Fruit fly (Drosophila melanogaster) whole organism, embryonic: Measurements from ENCODE around the gene CG32052.
A peak's percentile ranks its signal among the peaks of the same experiment; 100 is the strongest.

Experiments
- B-H1 ChIP-seq: fragments of 200-800 bp; sonication (Bioruptor generic); IDR thresholded peaks from 3 replicates; pipeline ENCODE4 v1.3.6; 2022; ENCODE audit warnings: missing biosample characterization, missing genetic modification characterization
- B-H2 ChIP-seq: fragments of 200-800 bp; sonication (Bioruptor generic); optimal IDR thresholded peaks from 2 replicates; lab custom pipeline; 2018; ENCODE audit warnings: missing biosample characterization, mild to moderate bottlenecking, missing genetic modification characterization
- C15 ChIP-seq: fragments of 200-800 bp; sonication (Bioruptor generic); IDR thresholded peaks from 3 replicates; pipeline ENCODE4 v1.3.6; 2022; ENCODE audit warnings: missing biosample characterization, missing genetic modification characterization
- CG10147 ChIP-seq: fragments of 200-800 bp; sonication (Bioruptor generic); optimal IDR thresholded peaks from 2 replicates; lab custom pipeline; 2019; ENCODE audit warnings: missing biosample characterization, mild to moderate bottlenecking, missing genetic modification characterization, moderate library complexity
- CG1024 ChIP-seq: fragments of 200-800 bp; sonication (Bioruptor generic); IDR thresholded peaks from 2 replicates; pipeline ENCODE4 v1.3.6; 2022; ENCODE audit warnings: missing biosample characterization, missing genetic modification characterization
- CG10565 ChIP-seq: fragments of 200-800 bp; sonication (Bioruptor generic); optimal IDR thresholded peaks from 3 replicates; lab custom pipeline; 2016; ENCODE audit warnings: missing biosample characterization, mild to moderate bottlenecking, missing genetic modification characterization
- CG11085 ChIP-seq: fragments of 200-800 bp; sonication (Bioruptor generic); IDR thresholded peaks from 2 replicates; pipeline ENCODE4 v1.3.6; 2022; ENCODE audit warnings: missing biosample characterization, missing genetic modification characterization
- CG11695 ChIP-seq: fragments of 200-800 bp; sonication (Bioruptor generic); IDR thresholded peaks from 3 replicates; pipeline ENCODE4 v1.3.6; 2022; ENCODE audit warnings: missing biosample characterization, missing genetic modification characterization
- CG14050 ChIP-seq: fragments of 200-800 bp; sonication (Bioruptor generic); IDR thresholded peaks from 3 replicates; pipeline ENCODE4 v1.3.6; 2022; ENCODE audit warnings: missing biosample characterization, missing genetic modification characterization
- CG17361 ChIP-seq: fragments of 200-800 bp; sonication (Bioruptor generic); IDR thresholded peaks from 3 replicates; pipeline ENCODE4 v1.3.6; 2022; ENCODE audit warnings: missing biosample characterization, missing genetic modification characterization
- CG18476 ChIP-seq: fragments of 200-800 bp; sonication (Bioruptor generic); optimal IDR thresholded peaks from 2 replicates; lab custom pipeline; 2016; ENCODE audit warnings: missing biosample characterization, mild to moderate bottlenecking, missing genetic modification characterization
- CG3065 ChIP-seq: fragments of 200-800 bp; sonication (Bioruptor generic); optimal IDR thresholded peaks from 2 replicates; lab custom pipeline; 2016; ENCODE audit warnings: missing biosample characterization, missing genetic modification characterization
- CG33213 ChIP-seq: fragments of 200-800 bp; sonication (Bioruptor generic); optimal IDR thresholded peaks from 3 replicates; lab custom pipeline; 2016; ENCODE audit warnings: missing biosample characterization, missing genetic modification characterization
- CG34376 ChIP-seq: fragments of 200-800 bp; sonication (Bioruptor generic); optimal IDR thresholded peaks from 2 replicates; lab custom pipeline; 2018; ENCODE audit warnings: missing biosample characterization, mild to moderate bottlenecking, missing genetic modification characterization
- CG3995 ChIP-seq: fragments of 200-800 bp; sonication (Bioruptor generic); optimal IDR thresholded peaks from 3 replicates; lab custom pipeline; 2016; ENCODE audit warnings: missing biosample characterization, missing genetic modification characterization
- CG4404 ChIP-seq: fragments of 200-800 bp; sonication (Bioruptor generic); IDR thresholded peaks from 2 replicates; pipeline ENCODE4 v1.3.6; 2022; ENCODE audit warnings: missing biosample characterization, missing genetic modification characterization
- CG5953 ChIP-seq: fragments of 200-800 bp; sonication (Bioruptor generic); IDR thresholded peaks from 2 replicates; pipeline ENCODE4 v1.3.6; 2022; ENCODE audit warnings: missing biosample characterization, missing genetic modification characterization
- CG6683 ChIP-seq: fragments of 200-800 bp; sonication (Bioruptor generic); optimal IDR thresholded peaks from 2 replicates; lab custom pipeline; 2017; ENCODE audit warnings: missing biosample characterization, mild to moderate bottlenecking, missing genetic modification characterization, missing genetic modification reagents
- CG6813 ChIP-seq: fragments of 200-800 bp; sonication (Bioruptor generic); optimal IDR thresholded peaks from 2 replicates; lab custom pipeline; 2017; ENCODE audit warnings: missing biosample characterization, missing genetic modification characterization, mild to moderate bottlenecking, moderate library complexity, missing genetic modification reagents
- CG7556 ChIP-seq: fragments of 200-800 bp; sonication (Bioruptor generic); optimal IDR thresholded peaks from 2 replicates; lab custom pipeline; 2017; ENCODE audit warnings: missing biosample characterization, mild to moderate bottlenecking, missing genetic modification characterization
- CG9437 ChIP-seq: fragments of 200-800 bp; sonication (Bioruptor generic); optimal IDR thresholded peaks from 2 replicates; lab custom pipeline; 2018; ENCODE audit warnings: missing biosample characterization, mild to moderate bottlenecking, missing genetic modification characterization
- CoRest ChIP-seq: fragments of 200-800 bp; sonication (Bioruptor generic); optimal IDR thresholded peaks from 3 replicates; lab custom pipeline; 2018; ENCODE audit warnings: missing biosample characterization, mild to moderate bottlenecking, missing genetic modification characterization, moderate library complexity
- HLH3B ChIP-seq: fragments of 200-800 bp; sonication (Bioruptor generic); IDR thresholded peaks from 2 replicates; pipeline ENCODE4 v1.3.6; 2022; ENCODE audit warnings: missing biosample characterization, missing genetic modification characterization
- Hsf ChIP-seq: fragments of 200-800 bp; sonication (Bioruptor generic); optimal IDR thresholded peaks from 3 replicates; lab custom pipeline; 2016; ENCODE audit warnings: missing biosample characterization, missing genetic modification characterization
- Jarid2 ChIP-seq: fragments of 200-800 bp; sonication (Bioruptor generic); optimal IDR thresholded peaks from 3 replicates; lab custom pipeline; 2017; ENCODE audit warnings: mild to moderate bottlenecking, missing biosample characterization, missing genetic modification reagents, missing genetic modification characterization
- Lhr ChIP-seq: fragments of 200-800 bp; sonication (Bioruptor generic); optimal IDR thresholded peaks from 3 replicates; lab custom pipeline; 2017; ENCODE audit warnings: mild to moderate bottlenecking, missing biosample characterization, missing genetic modification reagents, missing genetic modification characterization
- Med ChIP-seq: fragments of 200-800 bp; sonication (Bioruptor generic); peaks from one replicate; lab custom pipeline; 2016; ENCODE audit warnings: missing biosample characterization, missing genetic modification characterization, mild to moderate bottlenecking, inconsistent platforms, moderate library complexity
- NfI ChIP-seq: fragments of 200-800 bp; sonication (Bioruptor generic); optimal IDR thresholded peaks from 3 replicates; lab custom pipeline; 2018; ENCODE audit warnings: missing biosample characterization, mild to moderate bottlenecking, missing genetic modification characterization, moderate library complexity
- YL-1 ChIP-seq: fragments of 200-800 bp; sonication (Bioruptor generic); optimal IDR thresholded peaks from 3 replicates; lab custom pipeline; 2017; ENCODE audit warnings: missing biosample characterization, mild to moderate bottlenecking, missing genetic modification characterization
- ap ChIP-seq: fragments of 200-800 bp; sonication (Bioruptor generic); IDR thresholded peaks from 2 replicates; pipeline ENCODE4 v1.3.6; 2022; ENCODE audit warnings: missing biosample characterization, missing genetic modification characterization
- cato ChIP-seq: fragments of 200-800 bp; sonication (Bioruptor generic); optimal IDR thresholded peaks from 2 replicates; lab custom pipeline; 2016; ENCODE audit warnings: missing biosample characterization, missing genetic modification characterization, borderline replicate concordance
- croc ChIP-seq: fragments of 200-800 bp; sonication (Bioruptor generic); conservative IDR thresholded peaks from 3 replicates; pipeline ENCODE4 v1.3.6; 2022; ENCODE audit warnings: missing biosample characterization, missing genetic modification characterization
- cwo ChIP-seq: fragments of 200-800 bp; sonication (Bioruptor generic); optimal IDR thresholded peaks from 3 replicates; lab custom pipeline; 2017; ENCODE audit warnings: missing biosample characterization, missing genetic modification characterization, mild to moderate bottlenecking, moderate library complexity, missing genetic modification reagents
- dmrt99B ChIP-seq: fragments of 200-800 bp; sonication (Bioruptor generic); optimal IDR thresholded peaks from 2 replicates; lab custom pipeline; 2018; ENCODE audit warnings: missing biosample characterization, mild to moderate bottlenecking, missing genetic modification characterization, moderate library complexity
- dpn ChIP-seq, 2 experiments: fragments of 200-800 bp; sonication (Bioruptor generic); optimal IDR thresholded peaks; 3 replicates each; lab custom pipeline; 2016; ENCODE audit warnings: missing biosample characterization in 2 of 2, missing genetic modification characterization in 2 of 2
- gem ChIP-seq: fragments of 200-800 bp; sonication (Bioruptor generic); optimal IDR thresholded peaks from 2 replicates; lab custom pipeline; 2019; ENCODE audit warnings: missing biosample characterization, mild to moderate bottlenecking, missing genetic modification characterization, moderate library complexity
- ham ChIP-seq: fragments of 200-800 bp; sonication (Bioruptor generic); IDR thresholded peaks from 2 replicates; pipeline ENCODE4 v1.3.6; 2022; ENCODE audit warnings: missing biosample characterization, missing genetic modification characterization
- her ChIP-seq: fragments of 200-800 bp; sonication (Bioruptor generic); optimal IDR thresholded peaks from 2 replicates; lab custom pipeline; 2016; ENCODE audit warnings: missing biosample characterization, missing genetic modification characterization
- jigr1 ChIP-seq: fragments of 200-800 bp; sonication (Bioruptor generic); IDR thresholded peaks from 3 replicates; pipeline ENCODE4 v1.3.6; 2022; ENCODE audit warnings: missing biosample characterization, missing genetic modification characterization
- jumu ChIP-seq: fragments of 200-800 bp; sonication (Bioruptor generic); optimal IDR thresholded peaks from 3 replicates; lab custom pipeline; 2016; ENCODE audit warnings: missing biosample characterization, missing genetic modification characterization
- kah ChIP-seq: fragments of 200-800 bp; sonication (Bioruptor generic); optimal IDR thresholded peaks from 2 replicates; lab custom pipeline; 2018; ENCODE audit warnings: missing biosample characterization, mild to moderate bottlenecking, missing genetic modification characterization
- nmo ChIP-seq: fragments of 200-800 bp; sonication (Bioruptor generic); optimal IDR thresholded peaks from 2 replicates; lab custom pipeline; 2018; ENCODE audit warnings: missing biosample characterization, mild to moderate bottlenecking, missing genetic modification characterization, moderate library complexity
- sc ChIP-seq, 3 experiments: fragments of >200 bp in 2 of 3; fragments of 200-800 bp in 1 of 3; sonication (Bioruptor generic) in 1 of 3; optimal IDR thresholded peaks; 2 replicates in 2 of 3; 3 replicates in 1 of 3; lab custom pipeline; 2017; ENCODE audit warnings: mild to moderate bottlenecking in 1 of 3, missing biosample characterization in 1 of 3, missing genetic modification characterization in 1 of 3, missing genetic modification reagents in 1 of 3
- slou ChIP-seq: fragments of 200-800 bp; sonication (Bioruptor generic); optimal IDR thresholded peaks from 3 replicates; lab custom pipeline; 2016; ENCODE audit warnings: missing biosample characterization, missing genetic modification characterization
- sqz ChIP-seq: fragments of 200-800 bp; sonication (Bioruptor generic); optimal IDR thresholded peaks from 3 replicates; lab custom pipeline; 2018; ENCODE audit warnings: missing biosample characterization, mild to moderate bottlenecking, missing genetic modification characterization
- sr ChIP-seq: fragments of 200-800 bp; sonication (Bioruptor generic); IDR thresholded peaks from 3 replicates; pipeline ENCODE4 v1.3.6; 2022; ENCODE audit warnings: missing biosample characterization, missing genetic modification characterization
- toy ChIP-seq: fragments of 200-800 bp; sonication (Bioruptor generic); IDR thresholded peaks from 2 replicates; pipeline ENCODE4 v1.3.6; 2022; ENCODE audit warnings: missing biosample characterization, missing genetic modification characterization
- ttk ChIP-seq: fragments of 200-800 bp; sonication (Bioruptor generic); IDR thresholded peaks from 2 replicates; pipeline ENCODE4 v2.1.2; 2022; ENCODE audit warnings: missing biosample characterization, missing genetic modification characterization
- twi ChIP-seq: fragments of 200-800 bp; optimal IDR thresholded peaks from 2 replicates; lab custom pipeline; 2019; ENCODE audit warnings: missing biosample characterization, mild to moderate bottlenecking, missing genetic modification characterization, moderate library complexity

The CG32052 gene

dm6 chr3L:9855784-9856426, 69.1 kb downstream of the CG32052 start (continued):
- TF ChIP-seq sqz (GFP tag; lab: Kevin White, UChicago) (peak; percentile 93), Hsf (GFP tag; lab: Kevin White, UChicago) (peak; percentile 97), CG9437 (GFP tag; lab: Kevin White, UChicago) (peak; percentile 86), jumu (GFP tag; lab: Kevin White, UChicago) (peak; percentile 98), Med (GFP tag; lab: Kevin White, UChicago) (peak; percentile 99), dmrt99B (tag; lab: Kevin White, UChicago) (peak; percentile 98), B-H1 (GFP tag; lab: Robert Waterston, UW) (peak; percentile 93), ap (GFP tag; lab: Robert Waterston, UW) (peak; percentile 96), CG1024 (GFP tag; lab: Robert Waterston, UW) (peak; percentile 93), CG18476 (peak; percentile 97), slou (GFP tag; lab: Kevin White, UChicago) (peak; percentile 90), CG33213 (GFP tag; lab: Kevin White, UChicago) (peak; percentile 96), CG10147 (GFP tag; lab: Kevin White, UChicago) (peak; percentile 94), CG10565 (GFP tag; lab: Kevin White, UChicago) (peak; percentile 96), cwo (peak; percentile 90), NfI (peak; percentile 89), CG34376 (GFP tag; lab: Kevin White, UChicago) (peak; percentile 78), ham (GFP tag; lab: Robert Waterston, UW) (peak; percentile 76), CG7556 (GFP tag; lab: Kevin White, UChicago) (peak; percentile 94), CG17361 (GFP tag; lab: Robert Waterston, UW) (peak; percentile 85), CG11085 (GFP tag; lab: Robert Waterston, UW) (peak; percentile 90), CG6683 (GFP tag; lab: Kevin White, UChicago) (peak; percentile 87), nmo (GFP tag; lab: Kevin White, UChicago) (peak; percentile 98), CG3995 (GFP tag; lab: Kevin White, UChicago) (peak; percentile 69), C15 (GFP tag; lab: Robert Waterston, UW) (peak; percentile 86; the same call in 2 of the 3 replicates), CoRest (tag; lab: Kevin White, UChicago) (peak; percentile 97), cato (GFP tag; lab: Kevin White, UChicago) (peak; percentile 95), dpn (GFP tag; optimal IDR thresholded peaks at IDR 0.05; lab: Kevin White, UChicago) (peak; percentile 96), ttk (GFP tag; lab: Robert Waterston, UW) (peak; percentile 97), kah (GFP tag; lab: Kevin White, UChicago) (peak; percentile 91), CG14050 (GFP tag; lab: Robert Waterston, UW) (peak; percentile 93), gem (tag; lab: Kevin White, UChicago) (peak; percentile 98), croc (GFP tag; lab: Robert Waterston, UW) (peak; percentile 99), CG11695 (GFP tag; lab: Robert Waterston, UW) (peak; percentile 95), jigr1 (GFP tag; lab: Robert Waterston, UW) (peak; percentile 94), Jarid2 (GFP tag; lab: Kevin White, UChicago) (peak; percentile 86), sc (optimal IDR thresholded peaks at IDR 0.05; lab: Kevin White, UChicago) (no peak), sc (GFP tag; optimal IDR thresholded peaks at IDR 0.05; lab: Kevin White, UChicago) (peak; percentile 98), twi (tag; lab: Kevin White, UChicago) (peak; percentile 100), CG4404 (peak; percentile 99), Lhr (GFP tag; lab: Kevin White, UChicago) (peak; percentile 93), toy (GFP tag; lab: Robert Waterston, UW) (peak; percentile 84), sr (GFP tag; lab: Robert Waterston, UW) (peak; percentile 95), her (GFP tag; lab: Kevin White, UChicago) (peak; percentile 94), B-H2 (GFP tag; lab: Kevin White, UChicago) (peak; percentile 54), YL-1 (GFP tag; lab: Kevin White, UChicago) (peak; percentile 54), CG6813 (GFP tag; lab: Kevin White, UChicago) (peak; percentile 96), HLH3B (GFP tag; lab: Robert Waterston, UW) (peak; percentile 95), CG3065 (GFP tag; lab: Kevin White, UChicago) (peak; percentile 92), CG5953 (GFP tag; lab: Robert Waterston, UW) (peak; percentile 97)
